Fruit fly (Drosophila melanogaster) whole organism, embryonic: Measurements from ENCODE around the gene CG33286.

Experiments used
- ATbp ChIP-seq: fragments of 200-800 bp; sonication (Bioruptor generic); optimal IDR thresholded peaks from 2 replicates; lab custom pipeline; 2017; ENCODE audit warnings: missing biosample characterization, mild to moderate bottlenecking, missing genetic modification characterization, missing genetic modification reagents
- Abd-B ChIP-seq: fragments of 200-800 bp; sonication (Bioruptor generic); optimal IDR thresholded peaks from 2 replicates; lab custom pipeline; 2018; ENCODE audit warnings: missing biosample characterization, mild to moderate bottlenecking, missing genetic modification characterization, moderate library complexity
- Atf-2 ChIP-seq: fragments of 200-800 bp; sonication (Bioruptor generic); optimal IDR thresholded peaks from 2 replicates; lab custom pipeline; 2016; ENCODE audit warnings: missing biosample characterization, missing genetic modification characterization
- CG10209 ChIP-seq: fragments of 200-800 bp; sonication (Bioruptor generic); optimal IDR thresholded peaks from 3 replicates; lab custom pipeline; 2017; ENCODE audit warnings: missing biosample characterization, mild to moderate bottlenecking, missing genetic modification characterization, missing genetic modification reagents
- CG1024 ChIP-seq: fragments of 200-800 bp; sonication (Bioruptor generic); IDR thresholded peaks from 2 replicates; pipeline ENCODE4 v1.3.6; 2022; ENCODE audit warnings: missing biosample characterization, missing genetic modification characterization
- CG11504 ChIP-seq: fragments of 200-800 bp; sonication (Bioruptor generic); optimal IDR thresholded peaks from 3 replicates; lab custom pipeline; 2019; ENCODE audit warnings: missing biosample characterization, mild to moderate bottlenecking, missing genetic modification characterization, moderate library complexity
- CG11723 ChIP-seq: fragments of 200-800 bp; sonication (Bioruptor generic); optimal IDR thresholded peaks from 2 replicates; lab custom pipeline; 2017; ENCODE audit warnings: missing biosample characterization, mild to moderate bottlenecking, missing genetic modification characterization
- CG12942 ChIP-seq: fragments of 200-800 bp; sonication (Bioruptor generic); optimal IDR thresholded peaks from 3 replicates; lab custom pipeline; 2016; ENCODE audit warnings: missing biosample characterization, missing genetic modification characterization
- CG1529 ChIP-seq: fragments of 200-800 bp; sonication (Bioruptor generic); optimal IDR thresholded peaks from 3 replicates; lab custom pipeline; 2018; ENCODE audit warnings: missing biosample characterization, missing genetic modification characterization
- CG15514 ChIP-seq: fragments of 200-800 bp; sonication (Bioruptor generic); optimal IDR thresholded peaks from 3 replicates; lab custom pipeline; 2017; ENCODE audit warnings: missing biosample characterization, missing genetic modification characterization, mild to moderate bottlenecking, moderate library complexity, missing genetic modification reagents
- CG16863 ChIP-seq: fragments of 200-800 bp; sonication (Bioruptor generic); optimal IDR thresholded peaks from 3 replicates; lab custom pipeline; 2016; ENCODE audit warnings: missing biosample characterization, missing genetic modification characterization
- CG30431 ChIP-seq: fragments of 200-800 bp; sonication (Bioruptor generic); optimal IDR thresholded peaks from 2 replicates; lab custom pipeline; 2017; ENCODE audit warnings: missing biosample characterization, missing genetic modification characterization
- CG31224 ChIP-seq: fragments of 200-800 bp; sonication (Bioruptor generic); IDR thresholded peaks from 2 replicates; pipeline ENCODE4 v1.3.6; 2022; ENCODE audit warnings: missing biosample characterization, missing genetic modification characterization
- CG32532 ChIP-seq: fragments of 200-800 bp; sonication (Bioruptor generic); IDR thresholded peaks from 2 replicates; pipeline ENCODE4 v1.3.6; 2022; ENCODE audit warnings: missing biosample characterization, missing genetic modification characterization
- CG3281 ChIP-seq: fragments of 200-800 bp; sonication (Bioruptor generic); optimal IDR thresholded peaks from 3 replicates; lab custom pipeline; 2017; ENCODE audit warnings: missing biosample characterization, mild to moderate bottlenecking, missing genetic modification characterization
- CG3407 ChIP-seq: fragments of 200-800 bp; sonication (Bioruptor generic); optimal IDR thresholded peaks from 2 replicates; lab custom pipeline; 2018; ENCODE audit warnings: missing biosample characterization, mild to moderate bottlenecking, missing genetic modification characterization
- CG4328 ChIP-seq: fragments of 200-800 bp; sonication (Bioruptor generic); optimal IDR thresholded peaks from 3 replicates; lab custom pipeline; 2017; ENCODE audit warnings: missing biosample characterization, missing genetic modification reagents, missing genetic modification characterization
- CG6765 ChIP-seq: fragments of 200-800 bp; sonication (Bioruptor generic); optimal IDR thresholded peaks from 3 replicates; lab custom pipeline; 2017; ENCODE audit warnings: missing biosample characterization, mild to moderate bottlenecking, missing genetic modification characterization
- CG8290 ChIP-seq, 3 experiments: fragments of 200-800 bp; sonication (Bioruptor generic); optimal IDR thresholded peaks; 2 replicates each; lab custom pipeline; 2016 to 2019; ENCODE audit warnings: missing biosample characterization in 3 of 3, missing genetic modification characterization in 3 of 3, mild to moderate bottlenecking in 2 of 3, moderate library complexity in 1 of 3
- Ets97D ChIP-seq: fragments of 200-800 bp; sonication (Bioruptor generic); optimal IDR thresholded peaks from 3 replicates; lab custom pipeline; 2016; ENCODE audit warnings: missing biosample characterization, missing genetic modification characterization
- H15 ChIP-seq: fragments of 200-800 bp; sonication (Bioruptor generic); IDR thresholded peaks from 3 replicates; pipeline ENCODE4 v1.3.6; 2022; ENCODE audit warnings: missing biosample characterization, missing genetic modification characterization
- HLH4C ChIP-seq: fragments of 200-800 bp; sonication (Bioruptor generic); IDR thresholded peaks from 3 replicates; pipeline ENCODE4 v1.3.6; 2022; ENCODE audit warnings: missing biosample characterization, missing genetic modification characterization; ENCODE audit not compliant: partially characterized antibody
- Hmx ChIP-seq: fragments of 200-800 bp; sonication (Bioruptor generic); optimal IDR thresholded peaks from 2 replicates; lab custom pipeline; 2016; ENCODE audit warnings: missing biosample characterization, missing genetic modification characterization
- MTF-1 ChIP-seq: fragments of 200-800 bp; sonication (Bioruptor generic); optimal IDR thresholded peaks from 2 replicates; lab custom pipeline; 2018; ENCODE audit warnings: missing biosample characterization, mild to moderate bottlenecking, missing genetic modification characterization, borderline replicate concordance
- Max ChIP-seq: fragments of 200-800 bp; sonication (Bioruptor generic); optimal IDR thresholded peaks from 2 replicates; lab custom pipeline; 2016; ENCODE audit warnings: missing biosample characterization, mild to moderate bottlenecking, missing genetic modification characterization
- NFAT ChIP-seq: fragments of 200-800 bp; sonication (Bioruptor generic); IDR thresholded peaks from 2 replicates; pipeline ENCODE4 v1.3.6; 2022; ENCODE audit warnings: missing biosample characterization, missing genetic modification characterization
- Trl ChIP-seq, 3 experiments: fragments of >200 bp in 2 of 3; fragments of 200-800 bp in 1 of 3; sonication (Bioruptor generic) in 1 of 3; optimal IDR thresholded peaks; 2 replicates in 1 of 3; 3 replicates in 2 of 3; lab custom pipeline; 2016 to 2017; ENCODE audit warnings: missing biosample characterization in 1 of 3, missing genetic modification characterization in 1 of 3
- abd-A ChIP-seq: fragments of 200-800 bp; sonication (Bioruptor generic); optimal IDR thresholded peaks from 3 replicates; lab custom pipeline; 2019; ENCODE audit warnings: missing biosample characterization, mild to moderate bottlenecking, missing genetic modification characterization, moderate library complexity
- bcd ChIP-seq: fragments of 200-800 bp; sonication (Bioruptor generic); optimal IDR thresholded peaks from 2 replicates; lab custom pipeline; 2017; ENCODE audit warnings: missing biosample characterization, mild to moderate bottlenecking, missing genetic modification characterization
- br ChIP-seq: fragments of >200 bp; optimal IDR thresholded peaks from 2 replicates; lab custom pipeline; 2017
- chn ChIP-seq: fragments of 200-800 bp; sonication (Bioruptor generic); optimal IDR thresholded peaks from 2 replicates; lab custom pipeline; 2016; ENCODE audit warnings: missing biosample characterization, missing genetic modification characterization
- ci ChIP-seq: fragments of 200-800 bp; sonication (Bioruptor generic); IDR thresholded peaks from 3 replicates; pipeline ENCODE4 v1.3.6; 2022; ENCODE audit warnings: missing biosample characterization, missing genetic modification characterization
- corto ChIP-seq: fragments of 200-800 bp; sonication (Bioruptor generic); optimal IDR thresholded peaks from 2 replicates; lab custom pipeline; 2016; ENCODE audit warnings: missing biosample characterization, mild to moderate bottlenecking, missing genetic modification characterization, moderate library complexity
- dan ChIP-seq: fragments of 200-800 bp; sonication (Bioruptor generic); IDR thresholded peaks from 2 replicates; pipeline ENCODE4 v1.3.6; 2022; ENCODE audit warnings: missing biosample characterization, missing genetic modification characterization
- en ChIP-seq: fragments of 200-800 bp; sonication (Bioruptor generic); optimal IDR thresholded peaks from 2 replicates; lab custom pipeline; 2016; ENCODE audit warnings: missing biosample characterization, missing genetic modification characterization
- fd64A ChIP-seq: fragments of 200-800 bp; sonication (Bioruptor generic); optimal IDR thresholded peaks from 3 replicates; lab custom pipeline; 2018; ENCODE audit warnings: missing biosample characterization, mild to moderate bottlenecking, missing genetic modification characterization
- gce ChIP-seq: fragments of 200-800 bp; sonication (Bioruptor generic); IDR thresholded peaks from 3 replicates; pipeline ENCODE4 v1.3.6; 2022; ENCODE audit warnings: missing biosample characterization, missing genetic modification characterization
- hb ChIP-seq: fragments of 200-800 bp; sonication (Bioruptor generic); IDR thresholded peaks from 3 replicates; pipeline ENCODE4 v1.3.6; 2022; ENCODE audit warnings: missing biosample characterization, missing genetic modification characterization; ENCODE audit not compliant: partially characterized antibody
- ind ChIP-seq: fragments of 200-800 bp; sonication (Bioruptor generic); optimal IDR thresholded peaks from 3 replicates; lab custom pipeline; 2016; ENCODE audit warnings: missing biosample characterization, missing genetic modification characterization
- insv ChIP-seq, 2 experiments: fragments of 200-800 bp; sonication (Bioruptor generic); optimal IDR thresholded peaks; 3 replicates each; lab custom pipeline; 2016 to 2018; ENCODE audit warnings: missing biosample characterization in 2 of 2, missing genetic modification characterization in 2 of 2
- jumu ChIP-seq: fragments of 200-800 bp; sonication (Bioruptor generic); optimal IDR thresholded peaks from 3 replicates; lab custom pipeline; 2016; ENCODE audit warnings: missing biosample characterization, missing genetic modification characterization
- lov ChIP-seq, 2 experiments: fragments of 200-800 bp in 1 of 2; fragments of >200 bp in 1 of 2; sonication (Bioruptor generic) in 1 of 2; IDR thresholded peaks in 1 of 2; optimal IDR thresholded peaks in 1 of 2; 2 replicates in 1 of 2; 3 replicates in 1 of 2; pipeline versions ENCODE4 v1.3.6 to Lab custom; 2017 to 2022; ENCODE audit warnings: missing biosample characterization in 1 of 2, missing genetic modification characterization in 1 of 2
- maf-S ChIP-seq: fragments of 200-800 bp; sonication (Bioruptor generic); optimal IDR thresholded peaks from 2 replicates; lab custom pipeline; 2016; ENCODE audit warnings: missing biosample characterization, missing genetic modification characterization
- sc ChIP-seq, 3 experiments: fragments of >200 bp in 2 of 3; fragments of 200-800 bp in 1 of 3; sonication (Bioruptor generic) in 1 of 3; optimal IDR thresholded peaks; 2 replicates in 2 of 3; 3 replicates in 1 of 3; lab custom pipeline; 2017; ENCODE audit warnings: mild to moderate bottlenecking in 1 of 3, missing biosample characterization in 1 of 3, missing genetic modification characterization in 1 of 3, missing genetic modification reagents in 1 of 3
- scrt ChIP-seq: fragments of 200-800 bp; sonication (Bioruptor generic); optimal IDR thresholded peaks from 2 replicates; lab custom pipeline; 2018; ENCODE audit warnings: missing biosample characterization, mild to moderate bottlenecking, missing genetic modification characterization, moderate library complexity
- sisA ChIP-seq: fragments of 200-800 bp; sonication (Bioruptor generic); IDR thresholded peaks from 2 replicates; pipeline ENCODE4 v1.3.6; 2022; ENCODE audit warnings: missing biosample characterization, missing genetic modification characterization
- so ChIP-seq: fragments of 200-800 bp; sonication (Bioruptor generic); IDR thresholded peaks from 3 replicates; pipeline ENCODE4 v1.3.6; 2022; ENCODE audit warnings: missing biosample characterization, missing genetic modification characterization
- tio ChIP-seq: fragments of 200-800 bp; sonication (Bioruptor generic); optimal IDR thresholded peaks from 2 replicates; lab custom pipeline; 2017; ENCODE audit warnings: missing biosample characterization, missing genetic modification characterization, inconsistent platforms
- wdn ChIP-seq: fragments of 200-800 bp; sonication (Bioruptor generic); IDR thresholded peaks from 2 replicates; pipeline ENCODE4 v1.3.6; 2022; ENCODE audit warnings: missing biosample characterization, missing genetic modification characterization
- z ChIP-seq: fragments of 200-800 bp; sonication (Bioruptor generic); IDR thresholded peaks from 3 replicates; pipeline ENCODE4 v1.3.6; 2022; ENCODE audit warnings: missing biosample characterization, missing genetic modification characterization

The CG33286 gene

DNA sequence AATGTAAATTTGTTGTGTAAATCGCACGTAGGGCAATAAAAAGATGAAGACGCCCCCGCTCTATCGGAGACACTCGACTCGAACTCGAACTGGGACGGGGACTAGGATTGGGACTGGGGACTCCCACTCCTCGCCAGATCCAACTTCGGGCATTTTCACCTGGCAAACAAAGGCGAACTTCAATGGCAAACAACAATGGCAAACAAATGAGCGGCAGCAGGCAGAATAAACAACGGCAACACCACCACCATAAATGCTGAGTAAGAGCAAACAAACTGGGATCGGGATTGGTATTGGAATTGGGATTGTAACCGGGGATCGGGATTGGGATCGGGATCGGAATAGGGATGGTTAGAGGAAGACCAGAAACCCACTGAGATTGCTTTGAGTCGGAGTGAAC, 30.3 kb downstream of the CG33286 start (continued):
- TF ChIP-seq lov (optimal IDR thresholded peaks at IDR 0.05; lab: Kevin White, UChicago) (no peak), lov (GFP tag; IDR thresholded peaks at IDR 0.05; lab: Robert Waterston, UW) (peak; percentile 71; the same call in 2 of the 3 replicates), CG15514 (no peak), scrt (GFP tag; lab: Kevin White, UChicago) (no peak), H15 (GFP tag; lab: Robert Waterston, UW) (no peak), CG4328 (GFP tag; lab: Kevin White, UChicago) (peak; percentile 41), CG16863 (GFP tag; lab: Kevin White, UChicago) (peak; percentile 44), Trl (optimal IDR thresholded peaks at IDR 0.05; lab: Kevin White, UChicago) (no peak), Trl (GFP tag; optimal IDR thresholded peaks at IDR 0.05; lab: Kevin White, UChicago) (peak; percentile 41), CG1024 (GFP tag; lab: Robert Waterston, UW) (no peak), insv (GFP tag; optimal IDR thresholded peaks at IDR 0.05; lab: Kevin White, UChicago) (no peak), Max (GFP tag; lab: Kevin White, UChicago) (no peak), bcd (peak; percentile 24), wdn (no peak), CG10209 (GFP tag; lab: Kevin White, UChicago) (peak; percentile 60), fd64A (GFP tag; lab: Kevin White, UChicago) (peak; percentile 31), CG3407 (peak; percentile 76), jumu (GFP tag; lab: Kevin White, UChicago) (peak; percentile 6), z (no peak), so (GFP tag; lab: Robert Waterston, UW) (peak; percentile 51; the same call in 1 of the 3 replicates), CG3281 (GFP tag; lab: Kevin White, UChicago) (no peak), CG31224 (GFP tag; lab: Robert Waterston, UW) (no peak), hb (GFP tag; lab: Robert Waterston, UW) (no peak), sisA (GFP tag; lab: Robert Waterston, UW) (no peak), dan (GFP tag; lab: Robert Waterston, UW) (no peak), sc (optimal IDR thresholded peaks at IDR 0.05; lab: Kevin White, UChicago) (no peak), sc (GFP tag; optimal IDR thresholded peaks at IDR 0.05; lab: Kevin White, UChicago) (peak; percentile 61), Hmx (GFP tag; lab: Kevin White, UChicago) (no peak), abd-A (tag; lab: Kevin White, UChicago) (no peak), tio (GFP tag; lab: Kevin White, UChicago) (no peak), maf-S (GFP tag; lab: Kevin White, UChicago) (no peak), corto (no peak), CG1529 (GFP tag; lab: Kevin White, UChicago) (no peak), CG6765 (GFP tag; lab: Kevin White, UChicago) (no peak), CG11723 (peak; percentile 22), ci (GFP tag; lab: Robert Waterston, UW) (peak; percentile 61; the same call in 2 of the 3 replicates), CG32532 (GFP tag; lab: Robert Waterston, UW) (no peak), Atf-2 (GFP tag; lab: Kevin White, UChicago) (no peak), en (GFP tag; lab: Kevin White, UChicago) (no peak), CG11504 (no peak), CG30431 (GFP tag; lab: Kevin White, UChicago) (peak; percentile 15), NFAT (GFP tag; lab: Robert Waterston, UW) (no peak), MTF-1 (GFP tag; lab: Kevin White, UChicago) (peak; percentile 46), CG12942 (peak; percentile 32), Ets97D (GFP tag; lab: Kevin White, UChicago) (no peak), ind (GFP tag; lab: Kevin White, UChicago) (no peak), ATbp (GFP tag; lab: Kevin White, UChicago) (peak; percentile 70), gce (no peak), Abd-B (GFP tag; lab: Kevin White, UChicago) (no peak), HLH4C (GFP tag; lab: Robert Waterston, UW) (no peak), chn (no peak), br (lab: Kevin White, UChicago) (no peak), CG8290 (GFP tag; optimal IDR thresholded peaks at IDR 0.05; lab: Kevin White, UChicago) (peak; percentile 31), CG8290 (tag; optimal IDR thresholded peaks at IDR 0.05; lab: Kevin White, UChicago) (peak; percentile 3 to 21)
